Worm (Caenorhabditis elegans) whole organism, young adult: ENCODE results near the gene ufd-2.

Source experiments
- B0019.2 ChIP-seq: fragments of 200-800 bp; sonication (Bioruptor generic); conservative IDR thresholded peaks from 2 replicates; pipeline ENCODE4 v1.3.6; 2022; ENCODE audit warnings: missing genetic modification reagents, missing genetic modification characterization, missing compliant biosample characterization
- B0261.1 ChIP-seq: sonication (generic microtip); optimal IDR thresholded peaks from 2 replicates; lab custom pipeline; 2016; ENCODE audit warnings: mild to moderate bottlenecking, missing genetic modification characterization, moderate library complexity, missing compliant biosample characterization
- C17E4.6 ChIP-seq: fragments of 200-800 bp; sonication (Bioruptor generic); IDR thresholded peaks from 2 replicates; pipeline ENCODE4 v1.3.6; 2022; ENCODE audit warnings: missing genetic modification reagents, missing genetic modification characterization, missing compliant biosample characterization
- F10E7.11 ChIP-seq: sonication (generic microtip); optimal IDR thresholded peaks from 2 replicates; lab custom pipeline; 2017; ENCODE audit warnings: mild to moderate bottlenecking, missing genetic modification characterization, moderate library complexity, missing compliant biosample characterization
- F33H1.4 ChIP-seq: fragments of 200-800 bp; sonication (Bioruptor generic); IDR thresholded peaks from 2 replicates; pipeline ENCODE4 v1.3.6; 2022; ENCODE audit warnings: missing genetic modification reagents, missing genetic modification characterization, missing compliant biosample characterization
- F52B5.7 ChIP-seq: sonication (generic microtip); optimal IDR thresholded peaks from 2 replicates; lab custom pipeline; 2016; ENCODE audit warnings: mild to moderate bottlenecking, missing genetic modification characterization, missing compliant biosample characterization
- K11D2.4 ChIP-seq: fragments of 200-800 bp; sonication (Bioruptor generic); IDR thresholded peaks from 2 replicates; pipeline ENCODE4 v1.3.6; 2022; ENCODE audit warnings: missing genetic modification reagents, missing genetic modification characterization, missing compliant biosample characterization
- K12H6.12 ChIP-seq: fragments of 200-800 bp; sonication (Bioruptor generic); optimal IDR thresholded peaks from 2 replicates; lab custom pipeline; 2018; ENCODE audit warnings: mild to moderate bottlenecking, missing genetic modification characterization, missing compliant biosample characterization
- T07F8.4 ChIP-seq: sonication (generic microtip); optimal IDR thresholded peaks from 2 replicates; lab custom pipeline; 2016; ENCODE audit warnings: mild to moderate bottlenecking, missing genetic modification characterization, moderate library complexity, missing compliant biosample characterization
- Y95B8A.8 ChIP-seq: fragments of 200-800 bp; sonication (Bioruptor generic); IDR thresholded peaks from 2 replicates; pipeline ENCODE4 v1.3.6; 2022; ENCODE audit warnings: missing genetic modification reagents, missing genetic modification characterization, missing compliant biosample characterization
- ama-1 ChIP-seq, 3 experiments: fragments of 150-350 bp in 1 of 3; sonication (generic microtip) in 2 of 3; optimal IDR thresholded peaks; 2 replicates each; lab custom pipeline; 2014 to 2018; ENCODE audit warnings: missing biosample characterization in 2 of 3, missing genetic modification characterization in 2 of 3, missing genetic modification reagents in 2 of 3
- aptf-2 ChIP-seq: fragments of 200-800 bp; sonication (Bioruptor generic); conservative IDR thresholded peaks from 2 replicates; pipeline ENCODE4 v1.3.6; 2022; ENCODE audit warnings: missing genetic modification reagents, missing genetic modification characterization, missing compliant biosample characterization
- cebp-1 ChIP-seq, 2 experiments: fragments of 200-800 bp in 1 of 2; sonication (Bioruptor generic) in 1 of 2; sonication (generic microtip) in 1 of 2; IDR thresholded peaks in 1 of 2; optimal IDR thresholded peaks in 1 of 2; 2 replicates each; pipeline versions ENCODE4 v1.3.6 to Lab custom; 2017 to 2022; ENCODE audit warnings: missing compliant biosample characterization in 2 of 2, missing genetic modification characterization in 2 of 2, mild to moderate bottlenecking in 1 of 2, missing genetic modification reagents in 1 of 2, moderate library complexity in 1 of 2
- cebp-2 ChIP-seq: fragments of 200-800 bp; sonication (Bioruptor generic); IDR thresholded peaks from 2 replicates; pipeline ENCODE4 v1.3.6; 2022; ENCODE audit warnings: missing genetic modification characterization, missing compliant biosample characterization
- ceh-58 ChIP-seq: fragments of 200-800 bp; sonication (Bioruptor generic); IDR thresholded peaks from 2 replicates; pipeline ENCODE4 v1.3.6; 2022; ENCODE audit warnings: missing genetic modification characterization, missing compliant biosample characterization
- ceh-91 ChIP-seq: fragments of 200-800 bp; sonication (Bioruptor generic); IDR thresholded peaks from 2 replicates; pipeline ENCODE4 v1.3.6; 2022; ENCODE audit warnings: missing genetic modification reagents, missing genetic modification characterization, missing compliant biosample characterization
- dpff-1 ChIP-seq: sonication (generic microtip); optimal IDR thresholded peaks from 2 replicates; lab custom pipeline; 2017; ENCODE audit warnings: mild to moderate bottlenecking, missing genetic modification characterization, missing compliant biosample characterization
- dpl-1 ChIP-seq: fragments of 150-350 bp; optimal IDR thresholded peaks from 2 replicates; lab custom pipeline; 2014; ENCODE audit warnings: missing biosample characterization, missing genetic modification reagents, missing genetic modification characterization
- efl-1 ChIP-seq: fragments of 150-350 bp; optimal IDR thresholded peaks from 2 replicates; lab custom pipeline; 2014; ENCODE audit warnings: missing biosample characterization, missing genetic modification reagents, missing genetic modification characterization
- egl-44 ChIP-seq: fragments of 200-800 bp; sonication (Bioruptor generic); IDR thresholded peaks from 2 replicates; pipeline ENCODE4 v1.3.6; 2022; ENCODE audit warnings: missing genetic modification reagents, missing genetic modification characterization, missing compliant biosample characterization
- gei-17 ChIP-seq: fragments of 200-800 bp; sonication (Bioruptor generic); optimal IDR thresholded peaks from 2 replicates; lab custom pipeline; 2018; ENCODE audit warnings: mild to moderate bottlenecking, missing genetic modification characterization, missing compliant biosample characterization
- hlh-12 ChIP-seq: sonication (generic microtip); optimal IDR thresholded peaks from 2 replicates; lab custom pipeline; 2016; ENCODE audit warnings: missing genetic modification characterization, missing compliant biosample characterization
- let-607 ChIP-seq, 2 experiments: fragments of 200-800 bp in 1 of 2; sonication (Bioruptor generic) in 1 of 2; sonication (generic microtip) in 1 of 2; optimal IDR thresholded peaks; 2 replicates each; lab custom pipeline; 2016 to 2018; ENCODE audit warnings: mild to moderate bottlenecking in 2 of 2, missing compliant biosample characterization in 2 of 2, missing genetic modification characterization in 2 of 2, moderate library complexity in 2 of 2, missing genotype in 1 of 2
- lin-26 ChIP-seq: fragments of 200-800 bp; sonication (Bioruptor generic); IDR thresholded peaks from 2 replicates; pipeline ENCODE4 v1.3.6; 2022; ENCODE audit warnings: missing genetic modification reagents, missing genetic modification characterization, missing compliant biosample characterization
- lir-1 ChIP-seq: fragments of 200-800 bp; sonication (Bioruptor generic); conservative IDR thresholded peaks from 2 replicates; pipeline ENCODE4 v1.3.6; 2022; ENCODE audit warnings: missing genetic modification reagents, missing genetic modification characterization, missing compliant biosample characterization
- madf-8 ChIP-seq: fragments of 200-800 bp; sonication (Bioruptor generic); conservative IDR thresholded peaks from 2 replicates; pipeline ENCODE4 v1.3.6; 2022; ENCODE audit warnings: missing genetic modification reagents, missing genetic modification characterization, missing compliant biosample characterization
- mcd-1 ChIP-seq: fragments of 200-800 bp; sonication (Bioruptor generic); IDR thresholded peaks from 2 replicates; pipeline ENCODE4 v1.3.6; 2022; ENCODE audit warnings: missing genetic modification reagents, missing genetic modification characterization, missing compliant biosample characterization
- mxl-1 ChIP-seq: sonication (generic microtip); optimal IDR thresholded peaks from 2 replicates; lab custom pipeline; 2016; ENCODE audit warnings: missing genetic modification characterization, missing compliant biosample characterization
- nfya-1 ChIP-seq: sonication (generic microtip); optimal IDR thresholded peaks from 2 replicates; lab custom pipeline; 2017; ENCODE audit warnings: antibody characterized with exemption, missing compliant biosample characterization, missing genetic modification characterization, borderline replicate concordance; ENCODE audit not compliant: insufficient read depth
- nhr-27 ChIP-seq: fragments of 200-800 bp; sonication (Bioruptor generic); optimal IDR thresholded peaks from 2 replicates; lab custom pipeline; 2018; ENCODE audit warnings: mild to moderate bottlenecking, missing genetic modification characterization, moderate library complexity, missing compliant biosample characterization
- pbrm-1 ChIP-seq: fragments of 200-800 bp; sonication (Bioruptor generic); IDR thresholded peaks from 2 replicates; pipeline ENCODE4 v1.3.6; 2022; ENCODE audit warnings: missing genetic modification reagents, missing genetic modification characterization, missing compliant biosample characterization
- rec-8 ChIP-seq, 2 experiments: sonication (generic microtip); optimal IDR thresholded peaks; 2 replicates each; lab custom pipeline; 2016; ENCODE audit warnings: mild to moderate bottlenecking in 2 of 2, missing genetic modification characterization in 2 of 2, missing genetic modification reagents in 2 of 2, missing genotype in 2 of 2, missing biosample characterization in 1 of 2, missing compliant biosample characterization in 1 of 2, moderate library complexity in 1 of 2
- rpc-1 ChIP-seq, 2 experiments: fragments of 150-350 bp in 1 of 2; sonication (generic microtip) in 1 of 2; optimal IDR thresholded peaks; 2 replicates each; lab custom pipeline; 2014 to 2018; ENCODE audit warnings: missing biosample characterization in 1 of 2, missing genetic modification characterization in 1 of 2, missing genetic modification reagents in 1 of 2, missing genotype in 1 of 2
- sdz-38 ChIP-seq: sonication (generic microtip); optimal IDR thresholded peaks from 2 replicates; lab custom pipeline; 2016; ENCODE audit warnings: missing genotype, missing genetic modification characterization, missing compliant biosample characterization
- sea-2 ChIP-seq: fragments of 200-800 bp; sonication (Bioruptor generic); IDR thresholded peaks from 2 replicates; pipeline ENCODE4 v1.3.6; 2022; ENCODE audit warnings: missing genetic modification characterization, missing compliant biosample characterization
- snpc-1.1 ChIP-seq: sonication (generic microtip); optimal IDR thresholded peaks from 2 replicates; lab custom pipeline; 2017; ENCODE audit warnings: missing genetic modification characterization, mild to moderate bottlenecking, missing compliant biosample characterization, antibody characterized with exemption, moderate library complexity, missing genotype, missing genetic modification reagents; ENCODE audit not compliant: insufficient read depth
- snpc-3.4 ChIP-seq: sonication (generic microtip); optimal IDR thresholded peaks from 2 replicates; lab custom pipeline; 2017; ENCODE audit warnings: missing genetic modification characterization, mild to moderate bottlenecking, missing compliant biosample characterization, antibody characterized with exemption, moderate library complexity, missing genotype, missing genetic modification reagents
- somi-1 ChIP-seq: fragments of 200-800 bp; sonication (Bioruptor generic); optimal IDR thresholded peaks from 2 replicates; lab custom pipeline; 2018; ENCODE audit warnings: mild to moderate bottlenecking, missing genetic modification characterization, missing compliant biosample characterization
- sptf-2 ChIP-seq: fragments of 200-800 bp; sonication (Bioruptor generic); optimal IDR thresholded peaks from 2 replicates; lab custom pipeline; 2018; ENCODE audit warnings: mild to moderate bottlenecking, missing genetic modification characterization, missing compliant biosample characterization
- tlf-1 ChIP-seq: fragments of 200-800 bp; sonication (Bioruptor generic); optimal IDR thresholded peaks from 2 replicates; lab custom pipeline; 2018; ENCODE audit warnings: mild to moderate bottlenecking, missing genetic modification characterization, missing compliant biosample characterization
- unc-62 ChIP-seq: fragments of 150-350 bp; optimal IDR thresholded peaks from 2 replicates; lab custom pipeline; 2014; ENCODE audit warnings: missing biosample characterization, missing genetic modification reagents, missing genetic modification characterization
- zim-3 ChIP-seq: sonication (generic microtip); optimal IDR thresholded peaks from 2 replicates; lab custom pipeline; 2017; ENCODE audit warnings: mild to moderate bottlenecking, missing genetic modification characterization, moderate library complexity, missing compliant biosample characterization
- ztf-25 ChIP-seq: fragments of 200-800 bp; sonication (Bioruptor generic); IDR thresholded peaks from 2 replicates; pipeline ENCODE4 v1.3.6; 2022; ENCODE audit warnings: missing genetic modification reagents, missing genetic modification characterization, missing compliant biosample characterization

The ufd-2 gene

ce11 chrII:8051330-8051729 lies 11.2 kb upstream of the ufd-2 start:
- TF ChIP-seq snpc-1.1 (tag; lab: Kevin White, UChicago), result no peak
- TF ChIP-seq ama-1 (optimal IDR thresholded peaks at IDR 0.05; lab: Kevin White, UChicago), result no peak
- no peak for TF ChIP-seq ama-1 (GFP tag; optimal IDR thresholded peaks at IDR 0.05; lab: Kevin White, UChicago)
- no peak for TF ChIP-seq zim-3 (tag; lab: Kevin White, UChicago)
- TF ChIP-seq sptf-2 (GFP tag; lab: Kevin White, UChicago), result no peak
- TF ChIP-seq mxl-1 (tag; lab: Kevin White, UChicago), result no peak
- no peak for TF ChIP-seq hlh-12 (tag; lab: Kevin White, UChicago)
- TF ChIP-seq sea-2 (GFP tag; lab: Robert Waterston, UW), result no peak
- no peak for TF ChIP-seq ceh-58 (GFP tag; lab: Robert Waterston, UW)
- no peak for TF ChIP-seq cebp-2 (GFP tag; lab: Robert Waterston, UW)
- no peak for TF ChIP-seq F52B5.7
- no peak for TF ChIP-seq snpc-3.4 (tag; lab: Kevin White, UChicago)

ce11 chrII:8052172-8052571 lies 10.4 kb upstream of the ufd-2 start:
- TF ChIP-seq mcd-1 (GFP tag; lab: Robert Waterston, UW), result no peak
- peak; percentile 83; the same call in 1 of the 2 replicates for TF ChIP-seq aptf-2
- TF ChIP-seq efl-1 (GFP tag; lab: Kevin White, UChicago), result peak; percentile 71
- peak; percentile 2 for TF ChIP-seq dpl-1 (GFP tag; lab: Kevin White, UChicago)
- TF ChIP-seq nhr-27 (tag; lab: Kevin White, UChicago), result no peak
- peak; percentile 24; the same call in 1 of the 2 replicates for TF ChIP-seq madf-8 (GFP tag; lab: Robert Waterston, UW)
- TF ChIP-seq, all 124 proteins: peak for 4

ce11 chrII:8052850-8053249 lies 9.7 kb upstream of the ufd-2 start, which contains the start of gene T05H10.4:
TSS of gene T05H10.4 (plus strand) at chrII:8053150.
- TF ChIP-seq sdz-38 (no peak), rec-8 (tag; optimal IDR thresholded peaks at IDR 0.05; lab: Kevin White, UChicago) (no peak), ceh-58 (GFP tag; lab: Robert Waterston, UW) (no peak), K12H6.12 (tag; lab: Kevin White, UChicago) (no peak), ztf-25 (GFP tag; lab: Robert Waterston, UW) (no peak), B0261.1 (no peak), K11D2.4 (GFP tag; lab: Robert Waterston, UW) (no peak), pbrm-1 (GFP tag; lab: Robert Waterston, UW) (no peak), tlf-1 (GFP tag; lab: Kevin White, UChicago) (no peak), dpff-1 (no peak), B0019.2 (no peak), unc-62 (GFP tag; lab: Kevin White, UChicago) (no peak), F33H1.4 (GFP tag; lab: Robert Waterston, UW) (no peak), let-607 (tag; optimal IDR thresholded peaks at IDR 0.05; lab: Kevin White, UChicago) (no peak)

ce11 chrII:8057911-8058310 lies 4.6 kb upstream of the ufd-2 start:
- TF ChIP-seq somi-1 (no peak), cebp-1 (GFP tag; IDR thresholded peaks at IDR 0.05; lab: Robert Waterston, UW) (no peak), cebp-1 (tag; optimal IDR thresholded peaks at IDR 0.05; lab: Kevin White, UChicago) (no peak), lir-1 (no peak), rpc-1 (optimal IDR thresholded peaks at IDR 0.05; lab: Kevin White, UChicago) (no peak), rpc-1 (tag; optimal IDR thresholded peaks at IDR 0.05; lab: Kevin White, UChicago) (no peak), ceh-91 (GFP tag; lab: Robert Waterston, UW) (no peak), lin-26 (no peak), sdz-38 (no peak), gei-17 (GFP tag; lab: Kevin White, UChicago) (no peak), egl-44 (no peak), Y95B8A.8 (GFP tag; lab: Robert Waterston, UW) (no peak), C17E4.6 (GFP tag; lab: Robert Waterston, UW) (no peak), F10E7.11 (tag; lab: Kevin White, UChicago) (no peak), sptf-2 (GFP tag; lab: Kevin White, UChicago) (no peak), T07F8.4 (tag; lab: Kevin White, UChicago) (no peak), nfya-1 (no peak), B0261.1 (no peak)
- TF ChIP-seq, all 124 proteins: peak for 0
